Worm (Caenorhabditis elegans): ENCODE data around the gene dpy-11.

dpy-11 gene

DNA sequence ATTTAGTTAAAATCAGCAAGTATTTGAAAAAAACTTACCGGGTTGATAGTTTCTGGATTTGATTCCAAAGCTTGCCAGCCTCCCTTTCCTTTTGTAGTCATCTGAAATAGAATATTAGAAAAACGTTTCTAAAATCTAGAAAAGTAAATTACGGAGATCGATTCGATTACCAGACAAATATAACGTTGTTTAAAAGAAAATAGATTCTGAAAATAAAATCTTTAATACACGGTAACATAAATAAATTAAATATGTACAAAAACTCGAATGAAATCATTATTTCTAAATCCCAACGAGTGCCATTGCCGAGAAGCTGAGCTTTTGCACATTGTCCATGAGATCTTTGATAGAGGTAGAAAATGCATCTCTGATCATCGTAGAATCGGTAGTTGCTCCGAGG, 6.3 kb downstream of the dpy-11 start, which contains the start of gene ubh-3:
TSS of gene ubh-3 (minus strand) at position 101 of the 400 bp plus-strand sequence.
- TF ChIP-seq cog-1 (tag; optimal IDR thresholded peaks at IDR 0.05) (no peak), med-1 (GFP tag; optimal IDR thresholded peaks at IDR 0.05; ENCODE audit: insufficient read depth) (no peak), ref-1 (GFP tag; conservative IDR thresholded peaks at IDR 0.05) (no peak), klf-2 (GFP tag; conservative IDR thresholded peaks at IDR 0.05) (no peak), flt-1 (GFP tag; IDR thresholded peaks at IDR 0.05) (no peak), ztf-23 (GFP tag; IDR thresholded peaks at IDR 0.05) (no peak), T22C8.4 (GFP tag; IDR thresholded peaks at IDR 0.05) (no peak), ztf-29 (GFP tag; IDR thresholded peaks at IDR 0.05) (no peak), tab-1 (GFP tag; IDR thresholded peaks at IDR 0.05) (no peak)

DNA sequence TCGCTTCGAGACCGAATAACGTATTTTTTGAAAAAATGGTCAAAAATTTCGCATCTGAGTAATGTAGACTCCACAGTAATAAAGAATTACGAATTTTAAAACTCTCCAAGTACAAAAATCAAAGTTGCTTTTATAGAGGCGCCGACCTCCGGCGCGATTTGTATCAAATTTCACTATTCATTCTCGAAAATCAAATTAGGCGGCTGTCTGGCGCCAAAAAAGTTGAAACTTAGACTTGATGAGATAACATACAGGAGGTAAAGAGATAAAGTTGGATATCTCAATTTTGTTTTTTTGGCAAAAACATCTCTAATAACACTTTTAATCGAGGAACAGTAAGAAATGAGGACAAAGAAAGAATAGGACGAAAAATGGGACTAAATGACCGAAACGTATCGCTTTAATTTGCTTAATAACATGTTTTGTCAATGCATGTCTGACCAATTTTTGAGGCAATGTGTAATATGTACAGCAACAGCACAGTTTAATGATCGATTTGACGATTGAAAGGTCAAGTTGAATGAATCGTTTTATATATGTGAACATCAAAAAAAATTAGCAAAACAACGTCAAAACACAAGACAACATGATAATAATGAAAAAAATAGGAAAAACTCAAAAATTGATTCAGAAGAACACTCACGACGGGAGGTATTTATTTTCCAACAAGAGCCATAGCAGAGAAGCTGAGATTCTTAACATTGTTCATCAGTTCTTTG, 8.6 kb downstream of the dpy-11 start:
- TF ChIP-seq flt-1 (GFP tag; IDR thresholded peaks at IDR 0.05) = no peak
- TF ChIP-seq ztf-29 (GFP tag; IDR thresholded peaks at IDR 0.05) = no peak
- TF ChIP-seq klf-2 (GFP tag; conservative IDR thresholded peaks at IDR 0.05) = no peak
- TF ChIP-seq cog-1 (tag; optimal IDR thresholded peaks at IDR 0.05) = no peak
- no peak for TF ChIP-seq T22C8.4 (GFP tag; IDR thresholded peaks at IDR 0.05)
- no peak for TF ChIP-seq med-1 (GFP tag; optimal IDR thresholded peaks at IDR 0.05; ENCODE audit: insufficient read depth)
- no peak for TF ChIP-seq tab-1 (GFP tag; IDR thresholded peaks at IDR 0.05)
- no peak for TF ChIP-seq ref-1 (GFP tag; conservative IDR thresholded peaks at IDR 0.05)
- TF ChIP-seq ztf-23 (GFP tag; IDR thresholded peaks at IDR 0.05) = no peak

DNA sequence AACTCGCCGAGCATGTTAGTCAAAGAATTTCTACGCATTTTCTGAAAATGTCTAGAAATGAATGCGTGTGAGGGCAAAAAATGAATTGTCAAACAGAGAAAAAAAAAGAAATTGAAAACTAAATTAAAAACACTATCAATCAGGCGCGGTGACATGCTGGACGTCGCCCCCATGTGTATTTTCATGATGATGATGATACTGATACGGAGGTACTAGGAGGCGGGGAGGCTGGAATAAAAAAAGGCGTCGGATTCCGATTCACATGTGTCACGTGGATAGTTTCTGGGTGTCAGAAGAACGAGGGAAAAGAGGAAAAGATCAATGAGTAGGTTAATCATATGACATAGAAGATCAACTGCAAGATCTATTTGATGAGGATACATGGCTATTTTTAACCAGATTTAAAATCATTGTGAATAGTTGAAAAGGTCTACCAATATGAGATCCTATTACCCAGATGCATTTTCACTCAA, 9.7 kb downstream of the dpy-11 start, which contains the start of gene W01A11.7:
TSS of gene W01A11.7 (minus strand) at position 51 of the 473 bp plus-strand sequence.
- TF ChIP-seq ztf-23 (GFP tag; IDR thresholded peaks at IDR 0.05) = no peak
- no peak for TF ChIP-seq klf-2 (GFP tag; conservative IDR thresholded peaks at IDR 0.05)

- no peak for TF ChIP-seq flt-1 (GFP tag; IDR thresholded peaks at IDR 0.05)
- TF ChIP-seq med-1 (GFP tag; optimal IDR thresholded peaks at IDR 0.05; ENCODE audit: insufficient read depth) = no peak
- no peak for TF ChIP-seq T22C8.4 (GFP tag; IDR thresholded peaks at IDR 0.05)
- TF ChIP-seq ref-1 (GFP tag; conservative IDR thresholded peaks at IDR 0.05) = no peak
- no peak for TF ChIP-seq ztf-29 (GFP tag; IDR thresholded peaks at IDR 0.05)
- no peak for TF ChIP-seq klf-2 (GFP tag; conservative IDR thresholded peaks at IDR 0.05)
- no peak for TF ChIP-seq tab-1 (GFP tag; IDR thresholded peaks at IDR 0.05)
- no peak for TF ChIP-seq cog-1 (tag; optimal IDR thresholded peaks at IDR 0.05)
- TF ChIP-seq ztf-23 (GFP tag; IDR thresholded peaks at IDR 0.05) = no peak
Measured at ce11 chrV:6504131-6504827, 10.8 kb downstream of the dpy-11 start, which contains the start of gene moc-2. TSS of gene moc-2 (minus strand) at chrV:6504181.

DNA sequence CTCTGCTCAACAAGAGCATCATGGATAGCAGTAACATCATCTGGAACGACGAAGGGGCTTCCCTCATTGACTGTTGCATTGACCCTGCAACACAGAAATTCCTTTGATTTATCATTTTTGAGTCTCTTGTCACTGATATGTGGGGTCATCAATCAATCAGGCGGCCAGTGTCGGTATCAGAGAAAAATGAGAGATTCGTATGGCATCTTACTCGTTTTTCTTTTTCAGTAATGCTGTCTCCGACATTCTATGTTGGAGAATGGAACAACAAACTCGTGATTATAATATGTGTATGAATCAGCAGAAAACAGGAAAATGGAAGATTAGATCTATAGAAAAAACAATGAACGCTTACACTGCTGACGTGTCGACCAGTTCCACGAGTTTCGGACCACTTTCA, 11.9 kb downstream of the dpy-11 start:
- TF ChIP-seq tab-1 (GFP tag; IDR thresholded peaks at IDR 0.05) = no peak
- TF ChIP-seq ztf-29 (GFP tag; IDR thresholded peaks at IDR 0.05) = no peak
- TF ChIP-seq ztf-23 (GFP tag; IDR thresholded peaks at IDR 0.05) = no peak
- TF ChIP-seq klf-2 (GFP tag; conservative IDR thresholded peaks at IDR 0.05) = no peak
- no peak for TF ChIP-seq med-1 (GFP tag; optimal IDR thresholded peaks at IDR 0.05; ENCODE audit: insufficient read depth)
- no peak for TF ChIP-seq flt-1 (GFP tag; IDR thresholded peaks at IDR 0.05)
- TF ChIP-seq T22C8.4 (GFP tag; IDR thresholded peaks at IDR 0.05) = no peak
- TF ChIP-seq ref-1 (GFP tag; conservative IDR thresholded peaks at IDR 0.05) = no peak
- no peak for TF ChIP-seq cog-1 (tag; optimal IDR thresholded peaks at IDR 0.05)

- TF ChIP-seq flt-1 (GFP tag; IDR thresholded peaks at IDR 0.05) (no peak), ztf-23 (GFP tag; IDR thresholded peaks at IDR 0.05) (no peak), tab-1 (GFP tag; IDR thresholded peaks at IDR 0.05) (no peak), ztf-29 (GFP tag; IDR thresholded peaks at IDR 0.05) (no peak), T22C8.4 (GFP tag; IDR thresholded peaks at IDR 0.05) (no peak), ref-1 (GFP tag; conservative IDR thresholded peaks at IDR 0.05) (no peak), med-1 (GFP tag; optimal IDR thresholded peaks at IDR 0.05; ENCODE audit: insufficient read depth) (no peak), klf-2 (GFP tag; conservative IDR thresholded peaks at IDR 0.05) (no peak), cog-1 (tag; optimal IDR thresholded peaks at IDR 0.05) (no peak)
Measured at ce11 chrV:6498903-6499302, 16.1 kb downstream of the dpy-11 start, which contains the start of gene W01A11.1. TSS of gene W01A11.1 (plus strand) at chrV:6499224.

ce11 chrV:6498441-6498840, 16.6 kb downstream of the dpy-11 start:
- TF ChIP-seq tab-1 (GFP tag; IDR thresholded peaks at IDR 0.05) (no peak), ztf-23 (GFP tag; IDR thresholded peaks at IDR 0.05) (no peak), ztf-29 (GFP tag; IDR thresholded peaks at IDR 0.05) (no peak)

ce11 chrV:6496611-6497158, 18.4 kb downstream of the dpy-11 start, which contains the start of gene dgtr-1:
TSS of gene dgtr-1 (plus strand) at chrV:6497108.
- no peak for TF ChIP-seq med-1 (GFP tag; optimal IDR thresholded peaks at IDR 0.05; ENCODE audit: insufficient read depth)
- TF ChIP-seq ztf-23 (GFP tag; IDR thresholded peaks at IDR 0.05) = no peak
- no peak for TF ChIP-seq ref-1 (GFP tag; conservative IDR thresholded peaks at IDR 0.05)

- no peak for TF ChIP-seq klf-2 (GFP tag; conservative IDR thresholded peaks at IDR 0.05)
- no peak for TF ChIP-seq T22C8.4 (GFP tag; IDR thresholded peaks at IDR 0.05)
- TF ChIP-seq flt-1 (GFP tag; IDR thresholded peaks at IDR 0.05) = no peak
- TF ChIP-seq ref-1 (GFP tag; conservative IDR thresholded peaks at IDR 0.05) = no peak
- TF ChIP-seq ztf-29 (GFP tag; IDR thresholded peaks at IDR 0.05) = no peak
- no peak for TF ChIP-seq tab-1 (GFP tag; IDR thresholded peaks at IDR 0.05)
- no peak for TF ChIP-seq med-1 (GFP tag; optimal IDR thresholded peaks at IDR 0.05; ENCODE audit: insufficient read depth)
- no peak for TF ChIP-seq cog-1 (tag; optimal IDR thresholded peaks at IDR 0.05)
- TF ChIP-seq ztf-23 (GFP tag; IDR thresholded peaks at IDR 0.05) = no peak
Measured at ce11 chrV:6495353-6495752, 19.7 kb downstream of the dpy-11 start.
